Worm (Caenorhabditis elegans): ENCODE results near the gene shk-1.

ce11 chrII:9803320-9803719 is 45.3 kb downstream of the shk-1 start, which contains the start of gene cyp-13A7:
- TF ChIP-seq nhr-120 (GFP tag; IDR thresholded peaks at IDR 0.05) (no peak), F57C9.4 (tag; optimal IDR thresholded peaks at IDR 0.05) (no peak), efl-1 (GFP tag; optimal IDR thresholded peaks at IDR 0.05) (no peak), snpc-4 (GFP tag; optimal IDR thresholded peaks at IDR 0.05) (no peak), snpc-4 (tag; optimal IDR thresholded peaks at IDR 0.05) (no peak), him-1 (tag; optimal IDR thresholded peaks at IDR 0.05) (no peak), ztf-18 (tag; optimal IDR thresholded peaks at IDR 0.05) (no peak), B0261.1 (tag; optimal IDR thresholded peaks at IDR 0.05) (no peak), F22D6.2 (tag; optimal IDR thresholded peaks at IDR 0.05) (no peak), dpl-1 (GFP tag; optimal IDR thresholded peaks at IDR 0.05) (no peak), F37B4.10 (GFP tag; IDR thresholded peaks at IDR 0.05) (no peak)
